Fruit fly (Drosophila melanogaster) whole organism, embryonic: ENCODE measurements around the gene CG7342.

ENCODE experiments used
- ATbp ChIP-seq: fragments of 200-800 bp; sonication (Bioruptor generic); optimal IDR thresholded peaks from 2 replicates; lab custom pipeline; 2017; ENCODE audit warnings: missing biosample characterization, mild to moderate bottlenecking, missing genetic modification characterization, missing genetic modification reagents
- Asciz ChIP-seq: fragments of 200-800 bp; sonication (Bioruptor generic); optimal IDR thresholded peaks from 2 replicates; lab custom pipeline; 2017; ENCODE audit warnings: missing biosample characterization, mild to moderate bottlenecking, missing genetic modification characterization, missing genetic modification reagents
- Atf3 ChIP-seq: fragments of 200-800 bp; sonication (Bioruptor generic); optimal IDR thresholded peaks from 3 replicates; lab custom pipeline; 2016; ENCODE audit warnings: missing biosample characterization, missing genetic modification characterization
- C15 ChIP-seq: fragments of 200-800 bp; sonication (Bioruptor generic); IDR thresholded peaks from 3 replicates; pipeline ENCODE4 v1.3.6; 2022; ENCODE audit warnings: missing biosample characterization, missing genetic modification characterization
- CG12391 ChIP-seq: fragments of 200-800 bp; sonication (Bioruptor generic); optimal IDR thresholded peaks from 3 replicates; lab custom pipeline; 2018; ENCODE audit warnings: missing biosample characterization, mild to moderate bottlenecking, missing genetic modification characterization, moderate library complexity
- CG12769 ChIP-seq: fragments of 200-800 bp; sonication (Bioruptor generic); optimal IDR thresholded peaks from 2 replicates; lab custom pipeline; 2019; ENCODE audit warnings: missing biosample characterization, mild to moderate bottlenecking, missing genetic modification characterization, moderate library complexity
- CG15479 ChIP-seq: fragments of 200-800 bp; sonication (Bioruptor generic); optimal IDR thresholded peaks from 3 replicates; lab custom pipeline; 2019; ENCODE audit warnings: missing biosample characterization, mild to moderate bottlenecking, missing genetic modification characterization, moderate library complexity
- CG15601 ChIP-seq: fragments of 200-800 bp; sonication (Bioruptor generic); optimal IDR thresholded peaks from 3 replicates; lab custom pipeline; 2019; ENCODE audit warnings: missing biosample characterization, mild to moderate bottlenecking, missing genetic modification characterization, moderate library complexity
- CG1647 ChIP-seq: fragments of 200-800 bp; sonication (Bioruptor generic); optimal IDR thresholded peaks from 3 replicates; lab custom pipeline; 2016; ENCODE audit warnings: missing biosample characterization, missing genetic modification characterization
- CG17359 ChIP-seq: fragments of 200-800 bp; sonication (Bioruptor generic); optimal IDR thresholded peaks from 3 replicates; lab custom pipeline; 2018; ENCODE audit warnings: missing biosample characterization, mild to moderate bottlenecking, missing genetic modification characterization, moderate library complexity
- CG17912 ChIP-seq: fragments of 200-800 bp; sonication (Bioruptor generic); optimal IDR thresholded peaks from 2 replicates; lab custom pipeline; 2018; ENCODE audit warnings: missing biosample characterization, mild to moderate bottlenecking, missing genetic modification characterization
- CG2889 ChIP-seq: fragments of 200-800 bp; sonication (Bioruptor generic); IDR thresholded peaks from 3 replicates; pipeline ENCODE4 v1.3.6; 2022; ENCODE audit warnings: missing biosample characterization, missing genetic modification characterization
- CG4360 ChIP-seq: fragments of 200-800 bp; sonication (Bioruptor generic); IDR thresholded peaks from 2 replicates; pipeline ENCODE4 v1.3.6; 2022; ENCODE audit warnings: missing biosample characterization, missing genetic modification characterization
- CG43689 ChIP-seq: fragments of 200-800 bp; sonication (Bioruptor generic); IDR thresholded peaks from 2 replicates; pipeline ENCODE4 v1.3.6; 2022; ENCODE audit warnings: missing biosample characterization, missing genetic modification characterization
- CG4730 ChIP-seq: fragments of 200-800 bp; sonication (Bioruptor generic); IDR thresholded peaks from 2 replicates; pipeline ENCODE4 v1.3.6; 2022; ENCODE audit warnings: missing biosample characterization, missing genetic modification characterization
- CG4820 ChIP-seq: fragments of 200-800 bp; sonication (Bioruptor generic); optimal IDR thresholded peaks from 3 replicates; lab custom pipeline; 2016; ENCODE audit warnings: missing biosample characterization, missing genetic modification characterization
- CG6254 ChIP-seq: fragments of 200-800 bp; sonication (Bioruptor generic); optimal IDR thresholded peaks from 3 replicates; lab custom pipeline; 2017; ENCODE audit warnings: mild to moderate bottlenecking, missing biosample characterization, missing genetic modification reagents, missing genetic modification characterization
- CG6654 ChIP-seq: fragments of 200-800 bp; sonication (Bioruptor generic); optimal IDR thresholded peaks from 2 replicates; lab custom pipeline; 2017; ENCODE audit warnings: missing biosample characterization, mild to moderate bottlenecking, missing genetic modification characterization
- CG6765 ChIP-seq: fragments of 200-800 bp; sonication (Bioruptor generic); optimal IDR thresholded peaks from 3 replicates; lab custom pipeline; 2017; ENCODE audit warnings: missing biosample characterization, mild to moderate bottlenecking, missing genetic modification characterization
- CG7271 ChIP-seq: fragments of 200-800 bp; sonication (Bioruptor generic); optimal IDR thresholded peaks from 2 replicates; lab custom pipeline; 2018; ENCODE audit warnings: missing biosample characterization, mild to moderate bottlenecking, missing genetic modification characterization, moderate library complexity
- CG7372 ChIP-seq: fragments of 200-800 bp; sonication (Bioruptor generic); IDR thresholded peaks from 2 replicates; pipeline ENCODE4 v1.3.6; 2022; ENCODE audit warnings: missing biosample characterization, missing genetic modification characterization
- CG7556 ChIP-seq: fragments of 200-800 bp; sonication (Bioruptor generic); optimal IDR thresholded peaks from 2 replicates; lab custom pipeline; 2017; ENCODE audit warnings: missing biosample characterization, mild to moderate bottlenecking, missing genetic modification characterization
- CG9215 ChIP-seq: fragments of 200-800 bp; sonication (Bioruptor generic); IDR thresholded peaks from 2 replicates; pipeline ENCODE4 v1.3.6; 2022; ENCODE audit warnings: missing biosample characterization, missing genetic modification characterization
- CG9609 ChIP-seq: fragments of 200-800 bp; sonication (Bioruptor generic); optimal IDR thresholded peaks from 3 replicates; lab custom pipeline; 2016; ENCODE audit warnings: missing biosample characterization, missing genetic modification characterization
- Chrac-16 ChIP-seq: fragments of 200-800 bp; sonication (Bioruptor generic); optimal IDR thresholded peaks from 3 replicates; lab custom pipeline; 2016; ENCODE audit warnings: missing biosample characterization, missing genetic modification characterization
- D19A ChIP-seq: fragments of 200-800 bp; optimal IDR thresholded peaks from 3 replicates; lab custom pipeline; 2019; ENCODE audit warnings: missing biosample characterization, mild to moderate bottlenecking, missing genetic modification characterization, moderate library complexity
- D19B ChIP-seq: fragments of 200-800 bp; sonication (Bioruptor generic); optimal IDR thresholded peaks from 2 replicates; lab custom pipeline; 2017; ENCODE audit warnings: missing biosample characterization, mild to moderate bottlenecking, missing genetic modification characterization
- Dref ChIP-seq: fragments of 200-800 bp; sonication (Bioruptor generic); IDR thresholded peaks from 2 replicates; pipeline ENCODE4 v1.3.6; 2022; ENCODE audit warnings: missing biosample characterization, missing genetic modification characterization
- Hand ChIP-seq: fragments of 200-800 bp; sonication (Bioruptor generic); optimal IDR thresholded peaks from 2 replicates; lab custom pipeline; 2017; ENCODE audit warnings: mild to moderate bottlenecking, missing biosample characterization, missing genetic modification reagents, missing genetic modification characterization
- Lpt ChIP-seq: fragments of >200 bp; optimal IDR thresholded peaks from 2 replicates; lab custom pipeline; 2018; ENCODE audit warnings: missing biosample characterization, missing genetic modification characterization
- ash1 ChIP-seq: fragments of 200-800 bp; sonication (Bioruptor generic); optimal IDR thresholded peaks from 2 replicates; lab custom pipeline; 2018; ENCODE audit warnings: missing biosample characterization, mild to moderate bottlenecking, missing genetic modification characterization
- bowl ChIP-seq: fragments of 200-800 bp; sonication (Bioruptor generic); IDR thresholded peaks from 2 replicates; pipeline ENCODE4 v1.3.6; 2022; ENCODE audit warnings: missing biosample characterization, missing genetic modification characterization
- cato ChIP-seq: fragments of 200-800 bp; sonication (Bioruptor generic); optimal IDR thresholded peaks from 2 replicates; lab custom pipeline; 2016; ENCODE audit warnings: missing biosample characterization, missing genetic modification characterization, borderline replicate concordance
- cg ChIP-seq: fragments of 200-800 bp; sonication (Bioruptor generic); optimal IDR thresholded peaks from 3 replicates; lab custom pipeline; 2019; ENCODE audit warnings: missing biosample characterization, mild to moderate bottlenecking, missing genetic modification characterization, moderate library complexity
- chif ChIP-seq, 2 experiments: fragments of 200-800 bp; sonication (Bioruptor generic); optimal IDR thresholded peaks; 3 replicates each; lab custom pipeline; 2016; ENCODE audit warnings: missing biosample characterization in 2 of 2, missing genetic modification characterization in 2 of 2
- chn ChIP-seq: fragments of 200-800 bp; sonication (Bioruptor generic); optimal IDR thresholded peaks from 2 replicates; lab custom pipeline; 2016; ENCODE audit warnings: missing biosample characterization, missing genetic modification characterization
- dm ChIP-seq: fragments of 200-800 bp; sonication (Bioruptor generic); optimal IDR thresholded peaks from 3 replicates; lab custom pipeline; 2016; ENCODE audit warnings: missing biosample characterization, missing genetic modification characterization
- fd64A ChIP-seq: fragments of 200-800 bp; sonication (Bioruptor generic); optimal IDR thresholded peaks from 3 replicates; lab custom pipeline; 2018; ENCODE audit warnings: missing biosample characterization, mild to moderate bottlenecking, missing genetic modification characterization
- fd96Cb ChIP-seq: fragments of 200-800 bp; sonication (Bioruptor generic); optimal IDR thresholded peaks from 2 replicates; lab custom pipeline; 2018; ENCODE audit warnings: missing biosample characterization, mild to moderate bottlenecking, missing genetic modification characterization, moderate library complexity
- gem ChIP-seq: fragments of 200-800 bp; sonication (Bioruptor generic); optimal IDR thresholded peaks from 2 replicates; lab custom pipeline; 2019; ENCODE audit warnings: missing biosample characterization, mild to moderate bottlenecking, missing genetic modification characterization, moderate library complexity
- klu ChIP-seq: fragments of 200-800 bp; sonication (Bioruptor generic); IDR thresholded peaks from 2 replicates; pipeline ENCODE4 v1.3.6; 2022; ENCODE audit warnings: missing biosample characterization, missing genetic modification characterization
- nerfin-1 ChIP-seq: fragments of 200-800 bp; sonication (Bioruptor generic); optimal IDR thresholded peaks from 3 replicates; lab custom pipeline; 2019; ENCODE audit warnings: missing biosample characterization, mild to moderate bottlenecking, missing genetic modification characterization, moderate library complexity
- row ChIP-seq: fragments of 200-800 bp; sonication (Bioruptor generic); IDR thresholded peaks from 3 replicates; pipeline ENCODE4 v1.3.6; 2022; ENCODE audit warnings: missing biosample characterization, missing genetic modification characterization
- sim ChIP-seq: fragments of 200-800 bp; sonication (Bioruptor generic); IDR thresholded peaks from 2 replicates; pipeline ENCODE4 v1.3.6; 2022; ENCODE audit warnings: missing biosample characterization, missing genetic modification characterization
- sisA ChIP-seq: fragments of 200-800 bp; sonication (Bioruptor generic); IDR thresholded peaks from 2 replicates; pipeline ENCODE4 v1.3.6; 2022; ENCODE audit warnings: missing biosample characterization, missing genetic modification characterization
- slp2 ChIP-seq: fragments of 200-800 bp; sonication (Bioruptor generic); optimal IDR thresholded peaks from 2 replicates; lab custom pipeline; 2016; ENCODE audit warnings: missing biosample characterization, missing genetic modification characterization
- sna ChIP-seq: fragments of 200-800 bp; sonication (Bioruptor generic); IDR thresholded peaks from 2 replicates; pipeline ENCODE4 v1.3.6; 2022; ENCODE audit warnings: missing biosample characterization, missing genetic modification characterization; ENCODE audit not compliant: partially characterized antibody
- toy ChIP-seq: fragments of 200-800 bp; sonication (Bioruptor generic); IDR thresholded peaks from 2 replicates; pipeline ENCODE4 v1.3.6; 2022; ENCODE audit warnings: missing biosample characterization, missing genetic modification characterization
- tup ChIP-seq: fragments of 200-800 bp; sonication (Bioruptor generic); optimal IDR thresholded peaks from 2 replicates; lab custom pipeline; 2016; ENCODE audit warnings: missing biosample characterization, mild to moderate bottlenecking, missing genetic modification characterization, moderate library complexity
- zen ChIP-seq: fragments of 200-800 bp; sonication (Bioruptor generic); optimal IDR thresholded peaks from 3 replicates; lab custom pipeline; 2018; ENCODE audit warnings: missing biosample characterization, mild to moderate bottlenecking, missing genetic modification characterization, moderate library complexity
- zf30C ChIP-seq: fragments of 200-800 bp; sonication (Bioruptor generic); optimal IDR thresholded peaks from 3 replicates; lab custom pipeline; 2018; ENCODE audit warnings: missing biosample characterization, mild to moderate bottlenecking, missing genetic modification characterization

Gene CG7342

DNA sequence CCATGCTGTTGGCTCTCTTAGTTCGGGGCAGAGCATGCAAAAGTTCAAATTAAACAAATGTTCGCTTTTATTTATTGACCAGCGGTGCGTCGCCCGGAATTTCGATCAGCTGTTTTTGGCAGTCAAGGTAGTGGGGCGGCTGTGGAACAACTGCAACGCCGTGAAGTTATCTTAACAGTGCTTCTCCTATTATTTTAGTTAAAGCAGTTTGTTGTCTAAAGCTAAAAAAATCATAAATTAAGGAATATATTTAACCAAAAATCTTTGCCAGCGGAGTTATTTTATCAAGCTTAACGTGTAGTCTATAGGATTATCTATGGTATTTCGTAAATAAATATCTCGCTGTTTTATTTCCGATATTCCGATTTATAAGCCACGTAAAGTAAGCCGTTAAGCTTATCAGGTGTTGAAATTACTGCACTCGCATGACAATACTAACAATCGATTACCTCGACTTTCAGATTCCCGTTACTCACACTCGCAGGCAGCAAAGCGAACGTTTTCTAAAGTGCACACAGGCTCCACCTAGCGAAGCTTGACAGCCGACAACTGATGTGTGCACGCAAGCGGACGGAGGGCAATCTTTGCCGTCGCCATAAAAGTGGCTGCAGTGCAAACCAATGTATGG lies 45.2 kb downstream of the CG7342 start, which contains the start of the genes CG6195 and CG31220 (continued):
- TF ChIP-seq nerfin-1 (tag; lab: Kevin White, UChicago) (peak; percentile 89), CG7556 (no peak), CG15479 (GFP tag; lab: Kevin White, UChicago) (no peak), Dref (GFP tag; lab: Robert Waterston, UW) (peak; percentile 51), sisA (GFP tag; lab: Robert Waterston, UW) (no peak), chif (GFP tag; optimal IDR thresholded peaks at IDR 0.05; lab: Kevin White, UChicago) (peak; percentile 14 to 35), fd96Cb (tag; lab: Kevin White, UChicago) (no peak), D19A (tag; lab: Kevin White, UChicago) (no peak), CG9609 (GFP tag; lab: Kevin White, UChicago) (no peak), D19B (GFP tag; lab: Kevin White, UChicago) (no peak), sim (GFP tag; lab: Robert Waterston, UW) (no peak), ATbp (no peak), CG43689 (no peak), toy (GFP tag; lab: Robert Waterston, UW) (peak; percentile 46), C15 (GFP tag; lab: Robert Waterston, UW) (no peak), Lpt (GFP tag; lab: Kevin White, UChicago) (no peak), CG9215 (GFP tag; lab: Robert Waterston, UW) (no peak), sna (GFP tag; lab: Robert Waterston, UW) (0 out of 2 replicates have a peak, but pooled peaks have one; percentile 11), CG17912 (GFP tag; lab: Kevin White, UChicago) (no peak), CG7372 (GFP tag; lab: Robert Waterston, UW) (no peak), Hand (GFP tag; lab: Kevin White, UChicago) (no peak), dm (GFP tag; lab: Kevin White, UChicago) (no peak), CG6254 (GFP tag; lab: Kevin White, UChicago) (no peak), CG1647 (GFP tag; lab: Kevin White, UChicago) (no peak), klu (no peak), zen (tag; lab: Kevin White, UChicago) (no peak), row (no peak), CG7271 (tag; lab: Kevin White, UChicago) (no peak), tup (GFP tag; lab: Kevin White, UChicago) (no peak), gem (tag; lab: Kevin White, UChicago) (no peak), chn (peak; percentile 21), Asciz (GFP tag; lab: Kevin White, UChicago) (no peak), ash1 (GFP tag; lab: Kevin White, UChicago) (no peak), CG17359 (no peak), CG4820 (GFP tag; lab: Kevin White, UChicago) (no peak), Chrac-16 (no peak), CG2889 (no peak), CG4730 (no peak), CG6765 (no peak), cg (GFP tag; lab: Kevin White, UChicago) (no peak), cato (no peak), CG15601 (tag; lab: Kevin White, UChicago) (peak; percentile 6), fd64A (GFP tag; lab: Kevin White, UChicago) (no peak), CG12391 (peak; percentile 29), CG12769 (tag; lab: Kevin White, UChicago) (no peak), zf30C (no peak), CG4360 (GFP tag; lab: Robert Waterston, UW) (no peak), Atf3 (GFP tag; lab: Kevin White, UChicago) (no peak), slp2 (GFP tag; lab: Kevin White, UChicago) (no peak), CG6654 (no peak), bowl (GFP tag; lab: Robert Waterston, UW) (no peak)
